Worm (Caenorhabditis elegans) whole organism, late embryonic: ENCODE data around the gene C34C6.3.

Source experiments
- ama-1 ChIP-seq: fragments of 150-350 bp; optimal IDR thresholded peaks from 2 replicates; lab custom pipeline; 2014
- ceh-2 ChIP-seq: sonication (generic microtip); optimal IDR thresholded peaks from 2 replicates; lab custom pipeline; 2016; ENCODE audit warnings: missing genotype, missing genetic modification characterization, missing compliant biosample characterization
- fkh-10 ChIP-seq: fragments of 150-350 bp; optimal IDR thresholded peaks from 2 replicates; lab custom pipeline; 2014; ENCODE audit warnings: missing biosample characterization, missing genetic modification reagents, missing genetic modification characterization
- fkh-6 ChIP-seq: sonication (generic microtip); optimal IDR thresholded peaks from 2 replicates; lab custom pipeline; 2016; ENCODE audit warnings: missing genetic modification characterization, missing compliant biosample characterization
- pag-3 ChIP-seq: sonication (generic microtip); optimal IDR thresholded peaks from 2 replicates; lab custom pipeline; 2016; ENCODE audit warnings: missing compliant biosample characterization, missing genetic modification characterization, borderline replicate concordance
- pqm-1 ChIP-seq: sonication (generic microtip); optimal IDR thresholded peaks from 2 replicates; lab custom pipeline; 2016; ENCODE audit warnings: missing genetic modification characterization, missing compliant biosample characterization

DNA sequence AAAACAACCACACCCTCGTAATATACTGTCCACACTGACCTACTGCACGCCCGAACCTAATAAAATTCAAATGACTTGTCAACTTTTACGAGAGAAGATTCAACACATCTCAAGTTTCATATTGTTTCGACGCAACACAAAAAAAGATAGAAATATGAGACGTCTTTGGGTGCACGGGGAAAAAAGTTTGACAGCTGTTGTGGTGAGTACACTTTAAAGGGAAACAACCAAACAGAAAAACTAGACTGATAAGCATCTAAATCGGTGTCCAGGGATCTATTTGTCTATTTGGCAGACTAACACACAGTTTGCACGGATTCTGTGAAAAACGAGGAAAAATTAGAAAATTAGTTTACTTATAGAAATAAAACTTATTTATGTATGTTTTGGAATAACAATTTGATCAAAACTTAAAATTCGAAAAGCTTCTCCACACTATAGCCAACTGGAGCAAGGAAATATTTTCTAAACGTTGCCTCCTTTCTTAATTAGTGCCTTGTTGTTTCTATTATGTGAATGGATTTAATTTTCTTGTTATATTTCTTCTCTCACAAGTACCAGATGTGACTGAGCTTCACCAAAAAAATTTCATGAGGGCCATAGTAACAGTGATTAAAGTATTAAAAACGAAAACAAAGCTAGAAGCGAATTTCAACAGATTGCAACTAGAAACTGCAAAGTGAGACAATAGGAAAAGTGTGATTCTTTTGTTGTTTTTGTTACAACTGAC, 47.9 kb upstream of the C34C6.3 start:
- no peak for TF ChIP-seq ama-1 (lab: Kevin White, UChicago)
- TF ChIP-seq fkh-6 (tag; lab: Kevin White, UChicago) = no peak
- TF ChIP-seq pag-3 (tag; lab: Kevin White, UChicago) = no peak
- TF ChIP-seq ceh-2 = no peak
- TF ChIP-seq fkh-10 (GFP tag; lab: Kevin White, UChicago) = no peak
- TF ChIP-seq pqm-1 (tag; lab: Kevin White, UChicago) = no peak
